Worm (Caenorhabditis elegans) whole organism, L3 larva: ENCODE results near the gene Y19D2B.1.
A peak's percentile ranks its signal among the peaks of the same experiment; 100 is the strongest.

Source experiments
- R02D3.7 ChIP-seq: fragments of 150-350 bp; optimal IDR thresholded peaks from 2 replicates; lab custom pipeline; 2014; ENCODE audit warnings: missing biosample characterization, missing genetic modification characterization
- ZK546.5 ChIP-seq: sonication (generic microtip); optimal IDR thresholded peaks from 2 replicates; lab custom pipeline; 2017; ENCODE audit warnings: missing biosample characterization, missing genetic modification characterization
- aly-2 ChIP-seq: fragments of 150-350 bp; optimal IDR thresholded peaks from 2 replicates; lab custom pipeline; 2014; ENCODE audit warnings: missing biosample characterization, missing genetic modification characterization
- ama-1 ChIP-seq: fragments of 150-350 bp; optimal IDR thresholded peaks from 2 replicates; lab custom pipeline; 2018
- ceh-16 ChIP-seq: sonication (generic microtip); optimal IDR thresholded peaks from 2 replicates; lab custom pipeline; 2017; ENCODE audit warnings: missing biosample characterization, missing genetic modification characterization
- ceh-82 ChIP-seq: fragments of 150-350 bp; optimal IDR thresholded peaks from 2 replicates; lab custom pipeline; 2014; ENCODE audit warnings: missing biosample characterization, missing genetic modification characterization
- daf-12 ChIP-seq: fragments of 150-350 bp; optimal IDR thresholded peaks from 2 replicates; lab custom pipeline; 2014; ENCODE audit warnings: missing biosample characterization, missing genetic modification reagents, missing genetic modification characterization
- egl-27 ChIP-seq: sonication (generic microtip); optimal IDR thresholded peaks from 4 replicates; lab custom pipeline; 2017; ENCODE audit warnings: missing biosample characterization, missing genetic modification reagents, missing genetic modification characterization
- elt-1 ChIP-seq: fragments of 150-350 bp; optimal IDR thresholded peaks from 2 replicates; lab custom pipeline; 2014; ENCODE audit warnings: missing biosample characterization, missing genetic modification characterization
- elt-2 ChIP-seq: sonication (generic microtip); optimal IDR thresholded peaks from 2 replicates; lab custom pipeline; 2016; ENCODE audit warnings: missing genetic modification reagents, mild to moderate bottlenecking, missing genetic modification characterization, missing compliant biosample characterization
- elt-3 ChIP-seq, 3 experiments: fragments of 150-350 bp in 1 of 3; sonication (generic microtip) in 2 of 3; optimal IDR thresholded peaks; 2 replicates in 2 of 3; 4 replicates in 1 of 3; lab custom pipeline; 2014 to 2017; ENCODE audit warnings: missing biosample characterization in 3 of 3, missing genetic modification characterization in 3 of 3
- eor-1 ChIP-seq, 2 experiments: fragments of 150-350 bp; optimal IDR thresholded peaks; 2 replicates each; lab custom pipeline; 2014 to 2018; ENCODE audit warnings: missing biosample characterization in 2 of 2, missing genetic modification characterization in 2 of 2
- fkh-10 ChIP-seq: sonication (generic microtip); optimal IDR thresholded peaks from 2 replicates; lab custom pipeline; 2017; ENCODE audit warnings: missing biosample characterization, missing genetic modification reagents, missing genetic modification characterization
- fos-1 ChIP-seq: fragments of 150-350 bp; optimal IDR thresholded peaks from 2 replicates; lab custom pipeline; 2014; ENCODE audit warnings: missing biosample characterization, missing genetic modification characterization
- hmg-11 ChIP-seq: sonication (generic microtip); optimal IDR thresholded peaks from 2 replicates; lab custom pipeline; 2016; ENCODE audit warnings: missing genetic modification characterization, missing compliant biosample characterization
- jun-1 ChIP-seq: fragments of 150-350 bp; optimal IDR thresholded peaks from 2 replicates; lab custom pipeline; 2014; ENCODE audit warnings: missing biosample characterization, missing genetic modification reagents, missing genetic modification characterization
- lin-15B ChIP-seq: fragments of 150-350 bp; optimal IDR thresholded peaks from 2 replicates; lab custom pipeline; 2014; ENCODE audit warnings: missing biosample characterization, missing genetic modification characterization
- lsy-12 ChIP-seq: sonication (generic microtip); optimal IDR thresholded peaks from 2 replicates; lab custom pipeline; 2016; ENCODE audit warnings: mild to moderate bottlenecking, missing genetic modification characterization, missing compliant biosample characterization
- mdl-1 ChIP-seq: fragments of 150-350 bp; optimal IDR thresholded peaks from 2 replicates; lab custom pipeline; 2014; ENCODE audit warnings: missing biosample characterization, missing genetic modification characterization
- mml-1 ChIP-seq: fragments of 150-350 bp; sonication (generic microtip); optimal IDR thresholded peaks from 3 replicates; lab custom pipeline; 2014; ENCODE audit warnings: missing biosample characterization, missing genetic modification characterization
- nfya-1 ChIP-seq: sonication (generic microtip); optimal IDR thresholded peaks from 2 replicates; lab custom pipeline; 2017; ENCODE audit warnings: missing genetic modification characterization, mild to moderate bottlenecking, missing compliant biosample characterization, antibody characterized with exemption, moderate library complexity; ENCODE audit not compliant: insufficient read depth
- nhr-12 ChIP-seq: fragments of 150-350 bp; optimal IDR thresholded peaks from 2 replicates; lab custom pipeline; 2014; ENCODE audit warnings: missing biosample characterization, missing genetic modification characterization
- nhr-23 ChIP-seq: fragments of 150-350 bp; optimal IDR thresholded peaks from 2 replicates; lab custom pipeline; 2014; ENCODE audit warnings: missing biosample characterization, missing genetic modification reagents, missing genetic modification characterization
- nhr-237 ChIP-seq: fragments of 150-350 bp; optimal IDR thresholded peaks from 2 replicates; lab custom pipeline; 2014; ENCODE audit warnings: missing biosample characterization, missing genetic modification characterization
- nhr-25 ChIP-seq: sonication (generic microtip); optimal IDR thresholded peaks from 2 replicates; lab custom pipeline; 2017; ENCODE audit warnings: missing biosample characterization, missing genetic modification characterization
- nhr-28 ChIP-seq: fragments of 150-350 bp; optimal IDR thresholded peaks from 2 replicates; lab custom pipeline; 2014; ENCODE audit warnings: missing biosample characterization, missing genetic modification characterization
- nhr-43 ChIP-seq: sonication (generic microtip); optimal IDR thresholded peaks from 2 replicates; lab custom pipeline; 2016; ENCODE audit warnings: mild to moderate bottlenecking, missing genetic modification characterization, missing compliant biosample characterization; ENCODE audit not compliant: poor library complexity, severe bottlenecking
- nhr-67 ChIP-seq: fragments of 150-350 bp; optimal IDR thresholded peaks from 2 replicates; lab custom pipeline; 2014; ENCODE audit warnings: missing biosample characterization, missing genetic modification characterization
- nhr-76 ChIP-seq: fragments of 150-350 bp; sonication (generic microtip); optimal IDR thresholded peaks from 5 replicates; lab custom pipeline; 2014; ENCODE audit warnings: missing biosample characterization, missing genetic modification characterization
- pha-4 ChIP-seq: fragments of 150-350 bp; optimal IDR thresholded peaks from 2 replicates; lab custom pipeline; 2014; ENCODE audit warnings: missing biosample characterization, missing genetic modification reagents, missing genetic modification characterization
- pqm-1 ChIP-seq: fragments of 150-350 bp; optimal IDR thresholded peaks from 2 replicates; lab custom pipeline; 2017; ENCODE audit warnings: missing biosample characterization, missing genetic modification characterization, inconsistent platforms
- sea-2 ChIP-seq: fragments of 150-350 bp; sonication (generic microtip); optimal IDR thresholded peaks from 4 replicates; lab custom pipeline; 2014; ENCODE audit warnings: missing biosample characterization, missing genetic modification reagents, missing genetic modification characterization
- snpc-4 ChIP-seq: fragments of 150-350 bp; optimal IDR thresholded peaks from 2 replicates; lab custom pipeline; 2014; ENCODE audit warnings: missing biosample characterization, missing genetic modification characterization
- unc-39 ChIP-seq: sonication (generic microtip); optimal IDR thresholded peaks from 4 replicates; lab custom pipeline; 2017; ENCODE audit warnings: missing biosample characterization, missing genetic modification characterization
- ztf-11 ChIP-seq: fragments of 150-350 bp; optimal IDR thresholded peaks from 2 replicates; lab custom pipeline; 2014; ENCODE audit warnings: missing biosample characterization, missing genetic modification characterization
- ztf-4 ChIP-seq: fragments of 150-350 bp; optimal IDR thresholded peaks from 2 replicates; lab custom pipeline; 2014; ENCODE audit warnings: missing biosample characterization, missing genetic modification characterization

The Y19D2B.1 gene

ce11 chrII:10902104-10902503 is 20.7 kb downstream of the Y19D2B.1 start, which contains the start of gene gly-1:
TSS of gene gly-1 (minus strand) at chrII:10902204.
- no peak for TF ChIP-seq nhr-12 (tag; lab: Kevin White, UChicago)
- no peak for TF ChIP-seq nhr-25 (tag; lab: Kevin White, UChicago)
- TF ChIP-seq ztf-4 (tag; lab: Kevin White, UChicago) = no peak
- TF ChIP-seq sea-2 = no peak
- no peak for TF ChIP-seq ZK546.5 (tag; lab: Kevin White, UChicago)
- no peak for TF ChIP-seq mml-1 (tag; lab: Kevin White, UChicago)
- TF ChIP-seq unc-39 (tag; lab: Kevin White, UChicago) = no peak
- no peak for TF ChIP-seq mdl-1
- TF ChIP-seq snpc-4 (tag; lab: Kevin White, UChicago) = no peak
- no peak for TF ChIP-seq lsy-12 (tag; lab: Kevin White, UChicago)
- no peak for TF ChIP-seq ztf-11 (tag; lab: Kevin White, UChicago)
- no peak for TF ChIP-seq egl-27
- no peak for TF ChIP-seq fkh-10 (GFP tag; lab: Kevin White, UChicago)
- TF ChIP-seq, all 47 proteins: peak for 0

- TF ChIP-seq daf-12 (tag; lab: Kevin White, UChicago) (no peak), mml-1 (tag; lab: Kevin White, UChicago) (no peak), fos-1 (no peak), nhr-76 (tag; lab: Kevin White, UChicago) (no peak), pha-4 (tag; lab: Kevin White, UChicago) (no peak), snpc-4 (tag; lab: Kevin White, UChicago) (no peak), egl-27 (no peak), mdl-1 (no peak), nhr-23 (tag; lab: Kevin White, UChicago) (no peak), ztf-4 (tag; lab: Kevin White, UChicago) (no peak), elt-2 (tag; lab: Kevin White, UChicago) (no peak), ama-1 (lab: Kevin White, UChicago) (no peak), ceh-82 (no peak), nhr-43 (tag; lab: Kevin White, UChicago) (no peak), elt-1 (no peak), eor-1 (tag; optimal IDR thresholded peaks at IDR 0.05; lab: Kevin White, UChicago) (no peak), jun-1 (no peak)
These were observed 23.8 kb downstream of the Y19D2B.1 start for ce11 chrII:10898998-10899397.

- TF ChIP-seq nhr-12 (tag; lab: Kevin White, UChicago) (no peak), nfya-1 (tag; lab: Kevin White, UChicago) (peak; percentile 71)
These were observed 26.8 kb downstream of the Y19D2B.1 start for ce11 chrII:10895959-10896358.

ce11 chrII:10894996-10895395 is 27.8 kb downstream of the Y19D2B.1 start, which contains the start of gene sra-10:
TSS of gene sra-10 (minus strand) at chrII:10895096.
- TF ChIP-seq aly-2 (tag; lab: Kevin White, UChicago) (no peak), sea-2 (no peak), R02D3.7 (tag; lab: Kevin White, UChicago) (no peak), elt-2 (tag; lab: Kevin White, UChicago) (no peak)

- TF ChIP-seq lin-15B (tag; lab: Kevin White, UChicago) = no peak
- no peak for TF ChIP-seq nhr-43 (tag; lab: Kevin White, UChicago)
- TF ChIP-seq elt-3 (tag; optimal IDR thresholded peaks at IDR 0.05; lab: Kevin White, UChicago) = no peak
- no peak for TF ChIP-seq egl-27
- no peak for TF ChIP-seq jun-1
- no peak for TF ChIP-seq mdl-1
- no peak for TF ChIP-seq nhr-25 (tag; lab: Kevin White, UChicago)
- TF ChIP-seq nhr-237 (tag; lab: Kevin White, UChicago) = no peak
- TF ChIP-seq elt-1 = no peak
- TF ChIP-seq ceh-16 (tag; lab: Kevin White, UChicago) = no peak
- TF ChIP-seq nhr-28 (tag; lab: Kevin White, UChicago) = no peak
- no peak for TF ChIP-seq aly-2 (tag; lab: Kevin White, UChicago)
- TF ChIP-seq hmg-11 (tag; lab: Kevin White, UChicago) = no peak
- no peak for TF ChIP-seq pqm-1 (tag; lab: Kevin White, UChicago)
- TF ChIP-seq nhr-76 (tag; lab: Kevin White, UChicago) = no peak
- TF ChIP-seq ama-1 (lab: Kevin White, UChicago) = no peak
- TF ChIP-seq elt-2 (tag; lab: Kevin White, UChicago) = no peak
- no peak for TF ChIP-seq nhr-67 (tag; lab: Kevin White, UChicago)
- no peak for TF ChIP-seq mml-1 (tag; lab: Kevin White, UChicago)
These were observed 33.8 kb downstream of the Y19D2B.1 start, which contains the start of gene ptr-8 for ce11 chrII:10888979-10889378. TSS of gene ptr-8 (plus strand) at chrII:10889279.
